Worm (Caenorhabditis elegans): ENCODE results near the gene ZK622.1.

ce11 chrII:5282192-5282591, 11.4 kb upstream of the ZK622.1 start, which contains the start of gene pmt-1:
- TF ChIP-seq pqm-1 (tag; optimal IDR thresholded peaks at IDR 0.05): no peak
- no peak for TF ChIP-seq zip-5 (tag; optimal IDR thresholded peaks at IDR 0.05)
- no peak for TF ChIP-seq lim-6 (tag; optimal IDR thresholded peaks at IDR 0.05)
- TF ChIP-seq K09A11.1 (tag; optimal IDR thresholded peaks at IDR 0.05; ENCODE audit: insufficient read depth): no peak
- TF ChIP-seq nhr-11 (tag; optimal IDR thresholded peaks at IDR 0.05): no peak
- TF ChIP-seq nfya-1 (tag; optimal IDR thresholded peaks at IDR 0.05): no peak
- no peak for TF ChIP-seq ets-4 (tag; optimal IDR thresholded peaks at IDR 0.05)
- TF ChIP-seq odd-2 (tag; optimal IDR thresholded peaks at IDR 0.05): no peak
- TF ChIP-seq hlh-8 (tag; optimal IDR thresholded peaks at IDR 0.05): no peak

Data from whole organism, late embryonic.